Worm (Caenorhabditis elegans): ENCODE data around the gene T18D3.1.

Gene T18D3.1

DNA sequence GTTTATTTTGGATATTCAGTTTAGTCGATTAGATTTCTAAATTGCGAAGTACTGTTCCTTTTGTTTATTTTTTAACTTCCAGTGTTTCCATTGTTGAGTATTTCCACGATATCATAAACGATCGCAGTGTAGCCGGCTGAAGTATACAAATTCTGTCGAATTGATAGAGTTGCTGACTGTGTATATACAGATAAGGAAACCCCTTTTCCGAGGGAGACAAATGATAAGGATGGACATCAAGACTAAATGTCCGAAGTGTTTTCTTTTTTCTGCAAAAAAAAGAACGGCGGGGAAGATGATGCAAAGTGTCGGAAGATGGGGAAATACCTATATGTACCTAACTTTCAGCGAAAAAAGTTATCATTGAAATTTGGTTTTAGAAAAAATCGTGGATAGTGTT is 8.0 kb upstream of the T18D3.1 start:
- peak; percentile 38 for TF ChIP-seq elt-2 (tag; optimal IDR thresholded peaks at IDR 0.05)
- TF ChIP-seq ceh-22 (tag; optimal IDR thresholded peaks at IDR 0.05), result no peak

DNA sequence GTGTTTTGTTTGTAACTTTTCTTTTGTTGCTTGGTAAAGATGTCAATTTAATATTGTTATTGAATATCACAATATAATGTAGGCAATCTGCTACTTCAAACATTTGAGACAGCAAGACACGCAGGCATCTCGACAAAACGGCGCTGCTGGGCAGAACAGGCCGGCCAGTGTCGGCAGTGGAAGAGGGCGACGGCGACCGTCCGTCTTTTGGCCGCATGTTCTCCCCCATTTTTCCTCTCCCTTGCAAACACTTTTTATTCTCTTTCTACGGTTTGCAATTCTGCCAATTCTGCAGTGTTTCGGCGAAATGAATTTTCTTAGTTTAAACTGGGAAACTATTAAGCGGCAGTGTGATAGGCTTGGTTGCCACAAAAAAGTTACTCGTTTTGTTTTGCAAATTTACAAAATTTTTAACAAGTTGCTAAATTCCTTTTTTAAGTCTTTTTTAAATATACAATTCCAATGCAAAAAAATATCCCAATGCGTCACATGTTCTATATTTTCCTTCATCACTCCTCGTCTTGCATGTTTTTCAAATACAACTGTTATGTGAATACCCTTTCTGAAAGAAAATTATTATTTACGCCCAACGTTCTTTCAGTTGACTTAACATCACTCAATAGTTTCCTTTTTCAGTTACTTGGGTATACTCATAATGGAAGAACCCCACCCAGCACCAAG is 5.1 kb upstream of the T18D3.1 start, which contains the start of gene T18D3.6:
T18D3.6 (plus strand) TSS at position 631 of the 681 bp plus-strand sequence.
- TF ChIP-seq pax-1 (tag; optimal IDR thresholded peaks at IDR 0.05) (no peak), hlh-30 (tag; optimal IDR thresholded peaks at IDR 0.05; ENCODE audit: insufficient read depth) (no peak), hlh-13 (GFP tag; optimal IDR thresholded peaks at IDR 0.05) (no peak), zip-5 (tag; optimal IDR thresholded peaks at IDR 0.05) (no peak), fkh-6 (tag; optimal IDR thresholded peaks at IDR 0.05) (no peak), ceh-45 (GFP tag; IDR thresholded peaks at IDR 0.05) (0 out of 2 replicates have a peak, but pooled peaks have one; percentile 14), ceh-19 (GFP tag; optimal IDR thresholded peaks at IDR 0.05) (no peak)

DNA sequence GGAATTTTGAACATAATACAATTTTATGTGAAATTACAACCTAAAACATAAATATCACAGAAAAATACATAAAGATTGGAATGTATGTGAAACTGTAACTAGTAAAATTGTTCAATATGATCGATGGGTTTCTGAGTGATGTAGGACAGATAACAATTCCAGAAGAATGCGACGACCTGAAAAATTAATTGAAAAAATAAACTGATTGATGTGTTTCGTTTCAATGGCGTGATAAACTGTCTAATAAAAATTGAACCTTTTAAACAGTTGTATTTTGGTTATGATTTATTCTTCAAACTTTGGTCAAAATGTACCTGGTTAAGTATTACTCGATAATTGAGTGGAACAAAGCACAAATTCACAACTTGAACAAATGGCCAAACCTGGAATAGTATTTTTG is 3.3 kb upstream of the T18D3.1 start:
- TF ChIP-seq ceh-31 (tag; optimal IDR thresholded peaks at IDR 0.05) (no peak), hlh-30 (tag; optimal IDR thresholded peaks at IDR 0.05; ENCODE audit: insufficient read depth) (no peak), dve-1 (tag; optimal IDR thresholded peaks at IDR 0.05) (no peak), C08G9.2 (tag; optimal IDR thresholded peaks at IDR 0.05) (no peak), ceh-2 (tag; optimal IDR thresholded peaks at IDR 0.05) (no peak), ceh-19 (GFP tag; optimal IDR thresholded peaks at IDR 0.05) (no peak), ztf-16 (tag; optimal IDR thresholded peaks at IDR 0.05) (no peak), nhr-232 (tag; optimal IDR thresholded peaks at IDR 0.05) (no peak), hlh-15 (tag; optimal IDR thresholded peaks at IDR 0.05) (no peak), hlh-8 (tag; optimal IDR thresholded peaks at IDR 0.05) (no peak)

DNA sequence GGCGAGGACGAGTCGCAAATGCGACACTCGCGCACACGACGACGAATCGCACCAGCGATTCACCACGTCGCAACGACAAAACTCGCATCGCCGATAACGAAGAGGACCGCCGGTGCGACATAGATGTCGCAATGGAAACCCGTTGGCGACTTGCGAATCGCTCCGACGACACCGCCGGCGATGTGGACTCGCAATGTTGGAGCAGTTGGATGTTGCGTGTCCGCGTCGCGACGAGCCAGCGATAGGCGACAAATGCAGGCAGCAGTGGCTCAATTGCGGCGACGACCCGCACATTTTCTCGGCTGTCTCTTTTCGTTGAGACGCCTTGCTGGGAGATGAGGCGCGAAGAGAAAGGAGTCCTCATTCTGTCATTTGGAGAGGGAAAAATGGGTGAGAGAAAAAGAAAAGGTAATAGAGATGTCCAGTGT is 2.4 kb upstream of the T18D3.1 start:
- peak; percentile 44 for TF ChIP-seq unc-42 (tag; optimal IDR thresholded peaks at IDR 0.05)
- TF ChIP-seq dmd-4 (tag; optimal IDR thresholded peaks at IDR 0.05; ENCODE audit: borderline replicate concordance), result no peak
- TF ChIP-seq ceh-19 (GFP tag; optimal IDR thresholded peaks at IDR 0.05), result peak; percentile 26
- TF ChIP-seq ceh-22 (tag; optimal IDR thresholded peaks at IDR 0.05), result no peak
- TF ChIP-seq C08G9.2 (tag; optimal IDR thresholded peaks at IDR 0.05), result peak; percentile 8
- peak; percentile 56 for TF ChIP-seq F13H6.1 (tag; optimal IDR thresholded peaks at IDR 0.05)
- peak; percentile 19 for TF ChIP-seq ets-4 (tag; optimal IDR thresholded peaks at IDR 0.05)
- no peak for TF ChIP-seq odd-2 (tag; optimal IDR thresholded peaks at IDR 0.05)
- peak; percentile 54 for TF ChIP-seq rnt-1 (tag; optimal IDR thresholded peaks at IDR 0.05)
- TF ChIP-seq ceh-6 (GFP tag; optimal IDR thresholded peaks at IDR 0.05), result peak; percentile 25
- TF ChIP-seq hlh-13 (GFP tag; optimal IDR thresholded peaks at IDR 0.05), result no peak
- peak; percentile 44 for TF ChIP-seq unc-55 (GFP tag; optimal IDR thresholded peaks at IDR 0.05)
- peak; percentile 39 for TF ChIP-seq dve-1 (tag; optimal IDR thresholded peaks at IDR 0.05)
- no peak for TF ChIP-seq unc-3 (GFP tag; conservative IDR thresholded peaks at IDR 0.05)
- TF ChIP-seq unc-3 (tag; optimal IDR thresholded peaks at IDR 0.05), result no peak
- no peak for TF ChIP-seq Y22D7AL.16 (tag; optimal IDR thresholded peaks at IDR 0.05)
- TF ChIP-seq gmeb-2 (tag; optimal IDR thresholded peaks at IDR 0.05), result peak; percentile 30
- no peak for TF ChIP-seq mec-3 (tag; optimal IDR thresholded peaks at IDR 0.05; ENCODE audit: borderline replicate concordance)
- TF ChIP-seq fkh-6 (tag; optimal IDR thresholded peaks at IDR 0.05), result no peak
- TF ChIP-seq pag-3 (tag; optimal IDR thresholded peaks at IDR 0.05; ENCODE audit: borderline replicate concordance), result no peak
- no peak for TF ChIP-seq eyg-1 (tag; optimal IDR thresholded peaks at IDR 0.05)
- no peak for TF ChIP-seq hlh-30 (tag; optimal IDR thresholded peaks at IDR 0.05; ENCODE audit: insufficient read depth)
- no peak for TF ChIP-seq C38D4.7 (GFP tag; optimal IDR thresholded peaks at IDR 0.05)
- TF ChIP-seq pros-1 (tag; optimal IDR thresholded peaks at IDR 0.05), result no peak
- TF ChIP-seq K02D7.2 (tag; optimal IDR thresholded peaks at IDR 0.05), result no peak
- TF ChIP-seq lim-6 (tag; optimal IDR thresholded peaks at IDR 0.05), result peak; percentile 42
- peak; percentile 44 for TF ChIP-seq ceh-34 (tag; optimal IDR thresholded peaks at IDR 0.05)
- TF ChIP-seq ceh-2 (tag; optimal IDR thresholded peaks at IDR 0.05), result no peak
- TF ChIP-seq T23F11.4 (GFP tag; optimal IDR thresholded peaks at IDR 0.05), result no peak
- no peak for TF ChIP-seq syd-9 (tag; optimal IDR thresholded peaks at IDR 0.05)
- TF ChIP-seq tbx-7 (tag; optimal IDR thresholded peaks at IDR 0.05), result no peak
- no peak for TF ChIP-seq pax-1 (tag; optimal IDR thresholded peaks at IDR 0.05)
- no peak for TF ChIP-seq K09A11.1 (tag; optimal IDR thresholded peaks at IDR 0.05; ENCODE audit: insufficient read depth)
- no peak for TF ChIP-seq lin-11 (tag; optimal IDR thresholded peaks at IDR 0.05)
- TF ChIP-seq sox-2 (GFP tag; IDR thresholded peaks at IDR 0.05), result no peak
- TF ChIP-seq ama-1 (optimal IDR thresholded peaks at IDR 0.05), result no peak

All from whole organism, late embryonic.